Fruit fly (Drosophila melanogaster) whole organism, prepupa: ENCODE results near the gene drn.

Experiments
- Blimp-1 ChIP-seq: fragments of 200-800 bp; sonication (Bioruptor generic); optimal IDR thresholded peaks from 3 replicates; lab custom pipeline; 2017; ENCODE audit warnings: missing biosample characterization, missing genetic modification characterization, mild to moderate bottlenecking, moderate library complexity, missing genetic modification reagents
- CG10631 ChIP-seq: fragments of 200-800 bp; sonication (Bioruptor generic); optimal IDR thresholded peaks from 2 replicates; lab custom pipeline; 2016; ENCODE audit warnings: missing biosample characterization, missing genetic modification characterization
- CG10669 ChIP-seq: fragments of 200-800 bp; sonication (Bioruptor generic); optimal IDR thresholded peaks from 3 replicates; lab custom pipeline; 2018; ENCODE audit warnings: missing biosample characterization, mild to moderate bottlenecking, missing genetic modification characterization, moderate library complexity
- CG11294 ChIP-seq: fragments of 200-800 bp; sonication (Bioruptor generic); IDR thresholded peaks from 2 replicates; pipeline ENCODE4 v1.3.6; 2022; ENCODE audit warnings: missing biosample characterization, missing genetic modification characterization
- CG11762 ChIP-seq: fragments of 200-800 bp; sonication (Bioruptor generic); optimal IDR thresholded peaks from 3 replicates; lab custom pipeline; 2016; ENCODE audit warnings: missing biosample characterization, missing genetic modification characterization; ENCODE audit not compliant: insufficient read depth
- CG15336 ChIP-seq: fragments of 200-800 bp; sonication (Bioruptor generic); IDR thresholded peaks from 2 replicates; pipeline ENCODE4 v1.3.6; 2022; ENCODE audit warnings: missing biosample characterization, missing genetic modification characterization
- CG1621 ChIP-seq: fragments of 200-800 bp; sonication (Bioruptor generic); optimal IDR thresholded peaks from 3 replicates; lab custom pipeline; 2018; ENCODE audit warnings: missing biosample characterization, mild to moderate bottlenecking, missing genetic modification characterization
- CG16779 ChIP-seq: fragments of 200-800 bp; sonication (Bioruptor generic); optimal IDR thresholded peaks from 3 replicates; lab custom pipeline; 2017; ENCODE audit warnings: missing biosample characterization, mild to moderate bottlenecking, missing genetic modification characterization
- CG3032 ChIP-seq: fragments of 200-800 bp; optimal IDR thresholded peaks from 2 replicates; lab custom pipeline; 2019; ENCODE audit warnings: missing biosample characterization, mild to moderate bottlenecking, missing genetic modification characterization, moderate library complexity
- CG32006 ChIP-seq: fragments of 200-800 bp; sonication (Bioruptor generic); optimal IDR thresholded peaks from 3 replicates; lab custom pipeline; 2017; ENCODE audit warnings: missing biosample characterization, mild to moderate bottlenecking, missing genetic modification characterization
- CG34406 ChIP-seq: fragments of 200-800 bp; sonication (Bioruptor generic); optimal IDR thresholded peaks from 3 replicates; lab custom pipeline; 2016; ENCODE audit warnings: missing biosample characterization, missing genetic modification characterization
- CG3919 ChIP-seq: fragments of 200-800 bp; sonication (Bioruptor generic); optimal IDR thresholded peaks from 3 replicates; lab custom pipeline; 2016; ENCODE audit warnings: missing biosample characterization, missing genetic modification characterization
- CG4318 ChIP-seq: fragments of 200-800 bp; sonication (Bioruptor generic); optimal IDR thresholded peaks from 3 replicates; lab custom pipeline; 2017; ENCODE audit warnings: missing biosample characterization, mild to moderate bottlenecking, missing genetic modification characterization
- CG6163 ChIP-seq: fragments of 200-800 bp; sonication (Bioruptor generic); IDR thresholded peaks from 3 replicates; pipeline ENCODE4 v1.3.6; 2022; ENCODE audit warnings: missing biosample characterization, missing genetic modification characterization
- CG6792 ChIP-seq: fragments of 200-800 bp; sonication (Bioruptor generic); optimal IDR thresholded peaks from 3 replicates; lab custom pipeline; 2016; ENCODE audit warnings: missing biosample characterization, missing genetic modification characterization
- CG6808 ChIP-seq: fragments of 200-800 bp; sonication (Bioruptor generic); optimal IDR thresholded peaks from 3 replicates; lab custom pipeline; 2017; ENCODE audit warnings: missing biosample characterization, missing genetic modification characterization, mild to moderate bottlenecking, moderate library complexity, missing genetic modification reagents
- CG6854 ChIP-seq: fragments of 200-800 bp; sonication (Bioruptor generic); optimal IDR thresholded peaks from 2 replicates; lab custom pipeline; 2017; ENCODE audit warnings: missing biosample characterization, mild to moderate bottlenecking, missing genetic modification characterization
- CG8119 ChIP-seq: fragments of 200-800 bp; sonication (Bioruptor generic); IDR thresholded peaks from 3 replicates; pipeline ENCODE4 v1.3.6; 2022; ENCODE audit warnings: missing biosample characterization, missing genetic modification characterization
- CG8319 ChIP-seq: fragments of 200-800 bp; sonication (Bioruptor generic); optimal IDR thresholded peaks from 3 replicates; lab custom pipeline; 2016; ENCODE audit warnings: missing biosample characterization, missing genetic modification characterization
- CG8632 ChIP-seq: fragments of 200-800 bp; sonication (Bioruptor generic); optimal IDR thresholded peaks from 3 replicates; lab custom pipeline; 2016; ENCODE audit warnings: missing biosample characterization, missing genetic modification characterization
- CG9139 ChIP-seq: fragments of 200-800 bp; sonication (Bioruptor generic); optimal IDR thresholded peaks from 3 replicates; lab custom pipeline; 2017; ENCODE audit warnings: missing biosample characterization, mild to moderate bottlenecking, missing genetic modification characterization
- Eip75B ChIP-seq: fragments of 200-800 bp; sonication (Bioruptor generic); optimal IDR thresholded peaks from 3 replicates; lab custom pipeline; 2016; ENCODE audit warnings: missing biosample characterization, missing genetic modification characterization
- Eip78C ChIP-seq: fragments of 200-800 bp; sonication (Bioruptor generic); peaks from one replicate; lab custom pipeline; 2016; ENCODE audit warnings: missing biosample characterization, missing genetic modification characterization
- Ets21C ChIP-seq: fragments of 200-800 bp; sonication (Bioruptor generic); optimal IDR thresholded peaks from 3 replicates; lab custom pipeline; 2016; ENCODE audit warnings: missing biosample characterization, missing genetic modification characterization
- Ets96B ChIP-seq: fragments of 200-800 bp; optimal IDR thresholded peaks from 2 replicates; lab custom pipeline; 2019; ENCODE audit warnings: missing biosample characterization, mild to moderate bottlenecking, missing genetic modification characterization, moderate library complexity
- Gug ChIP-seq: fragments of 200-800 bp; sonication (Bioruptor generic); IDR thresholded peaks from 2 replicates; pipeline ENCODE4 v1.3.6; 2022; ENCODE audit warnings: missing biosample characterization, missing genetic modification characterization
- Hr4 ChIP-seq: fragments of 200-800 bp; sonication (Bioruptor generic); optimal IDR thresholded peaks from 3 replicates; lab custom pipeline; 2016; ENCODE audit warnings: missing biosample characterization, missing genetic modification characterization
- Lpt ChIP-seq: fragments of 200-800 bp; sonication (Bioruptor generic); optimal IDR thresholded peaks from 3 replicates; lab custom pipeline; 2016; ENCODE audit warnings: missing biosample characterization, missing genetic modification characterization
- OdsH ChIP-seq: fragments of 200-800 bp; sonication (Bioruptor generic); optimal IDR thresholded peaks from 3 replicates; lab custom pipeline; 2016; ENCODE audit warnings: missing biosample characterization, missing genetic modification characterization
- Smox ChIP-seq: fragments of 200-800 bp; sonication (Bioruptor generic); optimal IDR thresholded peaks from 3 replicates; lab custom pipeline; 2016; ENCODE audit warnings: missing biosample characterization, missing genetic modification characterization
- Sox102F ChIP-seq: fragments of 200-800 bp; sonication (Bioruptor generic); optimal IDR thresholded peaks from 2 replicates; lab custom pipeline; 2016; ENCODE audit warnings: missing biosample characterization, mild to moderate bottlenecking, missing genetic modification characterization
- Sox14 ChIP-seq: fragments of 200-800 bp; sonication (Bioruptor generic); optimal IDR thresholded peaks from 3 replicates; lab custom pipeline; 2016; ENCODE audit warnings: missing biosample characterization, missing genetic modification characterization
- Sox15 ChIP-seq: fragments of 200-800 bp; sonication (Bioruptor generic); optimal IDR thresholded peaks from 3 replicates; lab custom pipeline; 2016; ENCODE audit warnings: missing biosample characterization, missing genetic modification characterization
- achi ChIP-seq: fragments of 200-800 bp; sonication (Bioruptor generic); optimal IDR thresholded peaks from 3 replicates; lab custom pipeline; 2016; ENCODE audit warnings: missing biosample characterization, missing genetic modification characterization
- acj6 ChIP-seq: fragments of 200-800 bp; sonication (Bioruptor generic); optimal IDR thresholded peaks from 3 replicates; lab custom pipeline; 2016; ENCODE audit warnings: missing biosample characterization, missing genetic modification characterization
- cyc ChIP-seq: fragments of 200-800 bp; sonication (Bioruptor generic); optimal IDR thresholded peaks from 3 replicates; lab custom pipeline; 2016; ENCODE audit warnings: missing biosample characterization, missing genetic modification characterization
- dac ChIP-seq: fragments of 200-800 bp; sonication (Bioruptor generic); optimal IDR thresholded peaks from 2 replicates; lab custom pipeline; 2017; ENCODE audit warnings: missing biosample characterization, mild to moderate bottlenecking, missing genetic modification characterization
- dsx ChIP-seq: fragments of 200-800 bp; optimal IDR thresholded peaks from 3 replicates; lab custom pipeline; 2019; ENCODE audit warnings: missing biosample characterization, mild to moderate bottlenecking, missing genetic modification characterization, moderate library complexity; ENCODE audit not compliant: poor library complexity, severe bottlenecking
- eg ChIP-seq: fragments of 200-800 bp; sonication (Bioruptor generic); IDR thresholded peaks from 3 replicates; pipeline ENCODE4 v1.3.6; 2022; ENCODE audit warnings: missing biosample characterization, missing genetic modification characterization
- esn ChIP-seq: fragments of 200-800 bp; sonication (Bioruptor generic); optimal IDR thresholded peaks from 2 replicates; lab custom pipeline; 2016; ENCODE audit warnings: missing biosample characterization, mild to moderate bottlenecking, missing genetic modification characterization, moderate library complexity
- fd59A ChIP-seq: fragments of 200-800 bp; sonication (Bioruptor generic); optimal IDR thresholded peaks from 2 replicates; lab custom pipeline; 2017; ENCODE audit warnings: missing biosample characterization, mild to moderate bottlenecking, missing genetic modification characterization, missing genetic modification reagents
- fd85E ChIP-seq: fragments of 200-800 bp; sonication (Bioruptor generic); optimal IDR thresholded peaks from 3 replicates; lab custom pipeline; 2016; ENCODE audit warnings: missing biosample characterization, missing genetic modification characterization
- net ChIP-seq: fragments of 200-800 bp; sonication (Bioruptor generic); optimal IDR thresholded peaks from 3 replicates; lab custom pipeline; 2016; ENCODE audit warnings: missing biosample characterization, missing genetic modification characterization
- pdm3 ChIP-seq: fragments of 200-800 bp; sonication (Bioruptor generic); optimal IDR thresholded peaks from 3 replicates; lab custom pipeline; 2016; ENCODE audit warnings: missing biosample characterization, missing genetic modification characterization
- salr ChIP-seq, 2 experiments: fragments of 200-800 bp; sonication (Bioruptor generic); optimal IDR thresholded peaks; 3 replicates each; lab custom pipeline; 2016 to 2018; ENCODE audit warnings: missing biosample characterization in 2 of 2, missing genetic modification characterization in 2 of 2, mild to moderate bottlenecking in 1 of 2
- spab ChIP-seq: fragments of 200-800 bp; sonication (Bioruptor generic); optimal IDR thresholded peaks from 2 replicates; lab custom pipeline; 2017; ENCODE audit warnings: missing biosample characterization, mild to moderate bottlenecking, missing genetic modification characterization, missing genetic modification reagents
- ss ChIP-seq, 2 experiments: fragments of 200-800 bp; sonication (Bioruptor generic); optimal IDR thresholded peaks; 2 replicates in 1 of 2; 3 replicates in 1 of 2; lab custom pipeline; 2017 to 2018; ENCODE audit warnings: mild to moderate bottlenecking in 2 of 2, missing biosample characterization in 2 of 2, missing genetic modification characterization in 2 of 2, moderate library complexity in 1 of 2
- svp ChIP-seq: fragments of 200-800 bp; sonication (Bioruptor generic); peaks from one replicate; lab custom pipeline; 2016; ENCODE audit warnings: missing biosample characterization, missing genetic modification characterization
- topi ChIP-seq: fragments of 200-800 bp; sonication (Bioruptor generic); optimal IDR thresholded peaks from 3 replicates; lab custom pipeline; 2016; ENCODE audit warnings: missing biosample characterization, missing genetic modification characterization
- vri ChIP-seq: fragments of 200-800 bp; sonication (Bioruptor generic); optimal IDR thresholded peaks from 3 replicates; lab custom pipeline; 2016; ENCODE audit warnings: missing biosample characterization, mild to moderate bottlenecking, missing genetic modification characterization

drn gene

DNA sequence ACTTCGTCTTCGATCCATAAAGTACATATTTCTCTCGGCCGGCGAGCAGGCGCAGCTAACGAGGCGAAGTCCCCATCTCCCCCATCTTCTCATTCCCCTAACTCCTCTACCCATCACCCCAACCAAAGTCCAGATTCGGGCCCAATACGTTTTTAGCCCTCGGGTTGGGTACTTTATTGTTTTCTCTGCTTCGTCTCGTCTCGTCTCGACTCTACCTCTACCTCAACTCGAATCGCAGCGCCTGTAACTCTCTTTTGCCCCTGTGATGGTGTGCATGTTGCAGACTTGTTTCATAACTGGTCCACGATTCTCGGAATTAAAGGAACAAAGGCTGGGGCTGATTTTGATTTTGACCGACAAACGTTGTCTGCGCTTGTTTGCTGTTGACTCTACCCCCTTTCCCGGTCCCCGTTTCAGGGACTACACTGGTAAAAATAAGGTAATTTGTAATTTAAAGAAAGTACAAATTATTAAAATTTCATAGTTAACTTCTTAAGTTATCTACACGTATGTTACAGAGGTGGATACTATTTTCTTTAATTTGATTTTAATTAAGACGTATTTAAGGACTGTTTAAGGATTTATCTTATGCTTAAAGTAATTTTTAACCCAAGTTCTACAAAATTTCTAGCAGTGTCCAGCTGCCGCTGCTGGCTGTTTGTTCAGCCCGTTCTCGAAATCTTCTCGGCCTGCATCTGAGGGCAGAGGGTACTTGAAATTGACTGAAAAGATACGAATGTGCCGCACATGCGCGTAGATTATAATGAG, 38.8 kb downstream of the drn start:
- TF ChIP-seq Ets96B (peak; percentile 88), Lpt (GFP tag; lab: Kevin White, UChicago) (peak; percentile 58), svp (GFP tag; lab: Kevin White, UChicago) (peak; percentile 93), fd85E (no peak), Ets21C (GFP tag; lab: Kevin White, UChicago) (peak; percentile 74), pdm3 (GFP tag; lab: Kevin White, UChicago) (peak; percentile 81), CG11762 (GFP tag; lab: Kevin White, UChicago) (peak; percentile 70), CG16779 (tag; lab: Kevin White, UChicago) (peak; percentile 82), Sox15 (GFP tag; lab: Kevin White, UChicago) (peak; percentile 71), Gug (GFP tag; lab: Robert Waterston, UW) (peak; percentile 12; the same call in 1 of the 2 replicates), CG6792 (GFP tag; lab: Kevin White, UChicago) (peak; percentile 91), CG15336 (GFP tag; lab: Robert Waterston, UW) (peak; percentile 42; the same call in 1 of the 2 replicates), Eip78C (GFP tag; lab: Kevin White, UChicago) (peak; percentile 98), CG4318 (GFP tag; lab: Kevin White, UChicago) (peak; percentile 17), CG34406 (GFP tag; lab: Kevin White, UChicago) (peak; percentile 89), Smox (GFP tag; lab: Kevin White, UChicago) (peak; percentile 88), CG32006 (peak; percentile 61), CG1621 (peak; percentile 75), CG8119 (GFP tag; lab: Robert Waterston, UW) (peak; percentile 54; the same call in 2 of the 3 replicates), OdsH (GFP tag; lab: Kevin White, UChicago) (peak; percentile 71), achi (GFP tag; lab: Kevin White, UChicago) (peak; percentile 86), CG6163 (peak; percentile 70; the same call in 2 of the 3 replicates), eg (GFP tag; lab: Robert Waterston, UW) (peak; percentile 52), vri (GFP tag; lab: Kevin White, UChicago) (peak; percentile 90), Blimp-1 (GFP tag; lab: Kevin White, UChicago) (peak; percentile 80), net (GFP tag; lab: Kevin White, UChicago) (peak; percentile 75), Eip75B (peak; percentile 89), CG9139 (GFP tag; lab: Kevin White, UChicago) (peak; percentile 81), Sox102F (GFP tag; lab: Kevin White, UChicago) (peak; percentile 91), CG10631 (GFP tag; lab: Kevin White, UChicago) (peak; percentile 90), CG6854 (GFP tag; lab: Kevin White, UChicago) (peak; percentile 81), Hr4 (GFP tag; lab: Kevin White, UChicago) (peak; percentile 1), ss (GFP tag; optimal IDR thresholded peaks at IDR 0.05; lab: Kevin White, UChicago) (peak; percentile 88 to 90), Sox14 (GFP tag; lab: Kevin White, UChicago) (peak; percentile 77), dsx (peak; percentile 91), topi (GFP tag; lab: Kevin White, UChicago) (peak; percentile 94), CG3032 (peak; percentile 92), fd59A (GFP tag; lab: Kevin White, UChicago) (peak; percentile 86), CG3919 (GFP tag; lab: Kevin White, UChicago) (peak; percentile 90), CG8319 (GFP tag; lab: Kevin White, UChicago) (peak; percentile 64), cyc (GFP tag; lab: Kevin White, UChicago) (peak; percentile 87), CG10669 (GFP tag; lab: Kevin White, UChicago) (peak; percentile 86), acj6 (GFP tag; lab: Kevin White, UChicago) (peak; percentile 84), CG6808 (GFP tag; lab: Kevin White, UChicago) (peak; percentile 90), CG11294 (0 out of 2 replicates have a peak, but pooled peaks have one; percentile 26), spab (peak; percentile 90), CG8632 (peak; percentile 85), salr (GFP tag; optimal IDR thresholded peaks at IDR 0.05; lab: Kevin White, UChicago) (peak; percentile 42 to 78), dac (GFP tag; lab: Kevin White, UChicago) (no peak), esn (GFP tag; lab: Kevin White, UChicago) (peak; percentile 95)
